Fruit fly (Drosophila melanogaster) whole organism, embryonic: ENCODE results near the gene Agpat4.

Experiments
- Bgb ChIP-seq: fragments of 200-800 bp; sonication (Bioruptor generic); IDR thresholded peaks from 2 replicates; pipeline ENCODE4 v1.3.6; 2022; ENCODE audit warnings: missing biosample characterization, missing genetic modification characterization; ENCODE audit not compliant: partially characterized antibody
- CG10431 ChIP-seq: fragments of 200-800 bp; sonication (Bioruptor generic); optimal IDR thresholded peaks from 3 replicates; lab custom pipeline; 2018; ENCODE audit warnings: missing biosample characterization, mild to moderate bottlenecking, missing genetic modification characterization
- CG10959 ChIP-seq: fragments of 200-800 bp; sonication (Bioruptor generic); IDR thresholded peaks from 2 replicates; pipeline ENCODE4 v1.3.6; 2022; ENCODE audit warnings: missing biosample characterization, missing genetic modification characterization
- CG12071 ChIP-seq: fragments of 200-800 bp; sonication (Bioruptor generic); optimal IDR thresholded peaks from 3 replicates; lab custom pipeline; 2018; ENCODE audit warnings: missing biosample characterization, mild to moderate bottlenecking, missing genetic modification characterization
- CG12299 ChIP-seq: fragments of 200-800 bp; sonication (Bioruptor generic); optimal IDR thresholded peaks from 2 replicates; lab custom pipeline; 2018; ENCODE audit warnings: missing biosample characterization, mild to moderate bottlenecking, missing genetic modification characterization
- CG12659 ChIP-seq: fragments of 200-800 bp; sonication (Bioruptor generic); optimal IDR thresholded peaks from 3 replicates; lab custom pipeline; 2017; ENCODE audit warnings: mild to moderate bottlenecking, missing biosample characterization, missing genetic modification reagents, missing genetic modification characterization
- CG14667 ChIP-seq: fragments of 200-800 bp; sonication (Bioruptor generic); IDR thresholded peaks from 2 replicates; pipeline ENCODE4 v1.3.6; 2022; ENCODE audit warnings: missing biosample characterization, missing genetic modification characterization
- CG15479 ChIP-seq: fragments of 200-800 bp; sonication (Bioruptor generic); optimal IDR thresholded peaks from 3 replicates; lab custom pipeline; 2019; ENCODE audit warnings: missing biosample characterization, mild to moderate bottlenecking, missing genetic modification characterization, moderate library complexity
- CG2120 ChIP-seq: fragments of 200-800 bp; sonication (Bioruptor generic); optimal IDR thresholded peaks from 3 replicates; lab custom pipeline; 2016; ENCODE audit warnings: missing biosample characterization, missing genetic modification characterization
- CG32532 ChIP-seq: fragments of 200-800 bp; sonication (Bioruptor generic); IDR thresholded peaks from 2 replicates; pipeline ENCODE4 v1.3.6; 2022; ENCODE audit warnings: missing biosample characterization, missing genetic modification characterization
- CG3281 ChIP-seq: fragments of 200-800 bp; sonication (Bioruptor generic); optimal IDR thresholded peaks from 3 replicates; lab custom pipeline; 2017; ENCODE audit warnings: missing biosample characterization, mild to moderate bottlenecking, missing genetic modification characterization
- CG34376 ChIP-seq: fragments of 200-800 bp; sonication (Bioruptor generic); optimal IDR thresholded peaks from 2 replicates; lab custom pipeline; 2018; ENCODE audit warnings: missing biosample characterization, mild to moderate bottlenecking, missing genetic modification characterization
- CG3838 ChIP-seq: fragments of 200-800 bp; sonication (Bioruptor generic); optimal IDR thresholded peaks from 3 replicates; lab custom pipeline; 2016; ENCODE audit warnings: missing biosample characterization, missing genetic modification characterization
- CG4404 ChIP-seq: fragments of 200-800 bp; sonication (Bioruptor generic); IDR thresholded peaks from 2 replicates; pipeline ENCODE4 v1.3.6; 2022; ENCODE audit warnings: missing biosample characterization, missing genetic modification characterization
- CG7928 ChIP-seq: fragments of 200-800 bp; sonication (Bioruptor generic); optimal IDR thresholded peaks from 2 replicates; lab custom pipeline; 2017; ENCODE audit warnings: missing biosample characterization, mild to moderate bottlenecking, missing genetic modification characterization
- CG9932 ChIP-seq: fragments of 200-800 bp; sonication (Bioruptor generic); IDR thresholded peaks from 2 replicates; pipeline ENCODE4 v1.3.6; 2022; ENCODE audit warnings: missing biosample characterization, missing genetic modification characterization
- Camta ChIP-seq: fragments of 200-800 bp; sonication (Bioruptor generic); optimal IDR thresholded peaks from 2 replicates; lab custom pipeline; 2016; ENCODE audit warnings: missing biosample characterization, missing genetic modification characterization
- Dbx ChIP-seq: fragments of 200-800 bp; sonication (Bioruptor generic); IDR thresholded peaks from 3 replicates; pipeline ENCODE4 v1.3.6; 2022; ENCODE audit warnings: missing biosample characterization, missing genetic modification characterization
- Dek ChIP-seq: fragments of 200-800 bp; sonication (Bioruptor generic); optimal IDR thresholded peaks from 3 replicates; lab custom pipeline; 2019; ENCODE audit warnings: missing biosample characterization, mild to moderate bottlenecking, missing genetic modification characterization, moderate library complexity
- Ets97D ChIP-seq: fragments of 200-800 bp; sonication (Bioruptor generic); optimal IDR thresholded peaks from 3 replicates; lab custom pipeline; 2016; ENCODE audit warnings: missing biosample characterization, missing genetic modification characterization
- Fer1 ChIP-seq: fragments of 200-800 bp; sonication (Bioruptor generic); optimal IDR thresholded peaks from 2 replicates; lab custom pipeline; 2017; ENCODE audit warnings: missing biosample characterization, mild to moderate bottlenecking, missing genetic modification characterization
- GATAe ChIP-seq: fragments of 200-800 bp; sonication (Bioruptor generic); conservative IDR thresholded peaks from 2 replicates; pipeline ENCODE4 v1.3.6; 2022; ENCODE audit warnings: missing biosample characterization, missing genetic modification characterization
- HHEX ChIP-seq: fragments of 200-800 bp; sonication (Bioruptor generic); optimal IDR thresholded peaks from 3 replicates; lab custom pipeline; 2017; ENCODE audit warnings: missing biosample characterization, mild to moderate bottlenecking, missing genetic modification characterization, missing genetic modification reagents
- Hmr ChIP-seq: fragments of 200-800 bp; sonication (Bioruptor generic); optimal IDR thresholded peaks from 3 replicates; lab custom pipeline; 2017; ENCODE audit warnings: mild to moderate bottlenecking, missing biosample characterization, missing genetic modification reagents, missing genetic modification characterization
- Med ChIP-seq: fragments of 200-800 bp; sonication (Bioruptor generic); peaks from one replicate; lab custom pipeline; 2016; ENCODE audit warnings: missing biosample characterization, missing genetic modification characterization, mild to moderate bottlenecking, inconsistent platforms, moderate library complexity
- Pdp1 ChIP-seq, 2 experiments: fragments of 200-800 bp; sonication (Bioruptor generic); optimal IDR thresholded peaks; 3 replicates each; lab custom pipeline; 2016; ENCODE audit warnings: missing biosample characterization in 2 of 2, missing genetic modification characterization in 2 of 2, mild to moderate bottlenecking in 1 of 2, moderate library complexity in 1 of 2
- Taf1 ChIP-seq: fragments of 200-800 bp; sonication (Bioruptor generic); IDR thresholded peaks from 2 replicates; pipeline ENCODE4 v1.3.6; 2022; ENCODE audit warnings: missing biosample characterization, missing genetic modification characterization
- ab ChIP-seq: fragments of 200-800 bp; sonication (Bioruptor generic); optimal IDR thresholded peaks from 2 replicates; lab custom pipeline; 2016; ENCODE audit warnings: missing biosample characterization, missing genetic modification characterization
- amos ChIP-seq: fragments of 200-800 bp; sonication (Bioruptor generic); IDR thresholded peaks from 2 replicates; pipeline ENCODE4 v1.3.6; 2022; ENCODE audit warnings: missing biosample characterization, missing genetic modification characterization; ENCODE audit not compliant: partially characterized antibody
- exex ChIP-seq: fragments of 200-800 bp; sonication (Bioruptor generic); optimal IDR thresholded peaks from 4 replicates; lab custom pipeline; 2018; ENCODE audit warnings: missing biosample characterization, mild to moderate bottlenecking, missing genetic modification characterization, moderate library complexity
- ftz-f1 ChIP-seq: fragments of 200-800 bp; sonication (Bioruptor generic); optimal IDR thresholded peaks from 2 replicates; lab custom pipeline; 2016; ENCODE audit warnings: missing biosample characterization, missing genetic modification characterization
- gsb ChIP-seq: fragments of 200-800 bp; sonication (Bioruptor generic); IDR thresholded peaks from 2 replicates; pipeline ENCODE4 v1.3.6; 2022; ENCODE audit warnings: missing biosample characterization, missing genetic modification characterization
- kni ChIP-seq: fragments of 200-800 bp; sonication (Bioruptor generic); optimal IDR thresholded peaks from 3 replicates; lab custom pipeline; 2017; ENCODE audit warnings: mild to moderate bottlenecking, missing biosample characterization, missing genetic modification reagents, missing genetic modification characterization
- lbe ChIP-seq: fragments of 200-800 bp; sonication (Bioruptor generic); optimal IDR thresholded peaks from 2 replicates; lab custom pipeline; 2016; ENCODE audit warnings: missing biosample characterization, mild to moderate bottlenecking, missing genetic modification characterization
- lilli ChIP-seq: fragments of 200-800 bp; sonication (Bioruptor generic); optimal IDR thresholded peaks from 3 replicates; lab custom pipeline; 2016; ENCODE audit warnings: missing biosample characterization, missing genetic modification characterization
- rib ChIP-seq: fragments of 200-800 bp; sonication (Bioruptor generic); IDR thresholded peaks from 2 replicates; pipeline ENCODE4 v1.3.6; 2022; ENCODE audit warnings: missing biosample characterization, missing genetic modification characterization
- row ChIP-seq: fragments of 200-800 bp; sonication (Bioruptor generic); IDR thresholded peaks from 3 replicates; pipeline ENCODE4 v1.3.6; 2022; ENCODE audit warnings: missing biosample characterization, missing genetic modification characterization
- sens ChIP-seq: fragments of 200-800 bp; sonication (Bioruptor generic); peaks from one replicate; lab custom pipeline; 2016; ENCODE audit warnings: missing biosample characterization, missing genetic modification characterization
- sim ChIP-seq: fragments of 200-800 bp; sonication (Bioruptor generic); IDR thresholded peaks from 2 replicates; pipeline ENCODE4 v1.3.6; 2022; ENCODE audit warnings: missing biosample characterization, missing genetic modification characterization
- slbo ChIP-seq: fragments of 200-800 bp; sonication (Bioruptor generic); IDR thresholded peaks from 2 replicates; pipeline ENCODE4 v1.3.6; 2022; ENCODE audit warnings: missing biosample characterization, missing genetic modification characterization
- ssp ChIP-seq: fragments of 200-800 bp; sonication (Bioruptor generic); IDR thresholded peaks from 2 replicates; pipeline ENCODE4 v1.3.6; 2022; ENCODE audit warnings: missing biosample characterization, missing genetic modification characterization
- sug ChIP-seq: fragments of 200-800 bp; optimal IDR thresholded peaks from 2 replicates; lab custom pipeline; 2019; ENCODE audit warnings: missing biosample characterization, mild to moderate bottlenecking, missing genetic modification characterization, moderate library complexity

Agpat4 gene

dm6 chr3L:16359219-16359748 is 22.1 kb downstream of the Agpat4 start, which contains the start of gene ringer (continued):
- TF ChIP-seq CG32532 (GFP tag; lab: Robert Waterston, UW) (peak; percentile 34; the same call in 1 of the 2 replicates), slbo (0 out of 2 replicates have a peak, but pooled peaks have one; percentile 39), CG10959 (GFP tag; lab: Robert Waterston, UW) (no peak), Hmr (GFP tag; lab: Kevin White, UChicago) (peak; percentile 48), CG9932 (GFP tag; lab: Robert Waterston, UW) (no peak), amos (GFP tag; lab: Robert Waterston, UW) (no peak; the same call in 1 of the 2 replicates), sug (tag; lab: Kevin White, UChicago) (peak; percentile 25), lilli (GFP tag; lab: Kevin White, UChicago) (peak; percentile 31), CG15479 (GFP tag; lab: Kevin White, UChicago) (no peak), Dbx (GFP tag; lab: Robert Waterston, UW) (0 out of 3 replicates have a peak, but pooled peaks have one; percentile 31), Dek (peak; percentile 23), CG12659 (GFP tag; lab: Kevin White, UChicago) (peak; percentile 8), lbe (GFP tag; lab: Kevin White, UChicago) (no peak), CG12071 (GFP tag; lab: Kevin White, UChicago) (peak; percentile 0), CG4404 (GFP tag; lab: Robert Waterston, UW) (no peak), CG14667 (GFP tag; lab: Robert Waterston, UW) (no peak), CG3281 (peak; percentile 27), Fer1 (peak; percentile 14), HHEX (GFP tag; lab: Kevin White, UChicago) (peak; percentile 34), ftz-f1 (GFP tag; lab: Kevin White, UChicago) (peak; percentile 9), kni (GFP tag; lab: Kevin White, UChicago) (no peak), CG7928 (GFP tag; lab: Kevin White, UChicago) (no peak), Bgb (GFP tag; lab: Robert Waterston, UW) (peak; percentile 21; the same call in 1 of the 2 replicates), CG34376 (GFP tag; lab: Kevin White, UChicago) (peak; percentile 35), rib (GFP tag; lab: Robert Waterston, UW) (peak; percentile 47; the same call in 1 of the 2 replicates), ab (no peak), CG10431 (no peak)
- TF ChIP-seq, all 482 proteins: peak for 32

dm6 chr3L:16357860-16358259 is 23.5 kb downstream of the Agpat4 start:
- TF ChIP-seq Pdp1 (GFP tag; optimal IDR thresholded peaks at IDR 0.05; lab: Kevin White, UChicago) (no peak), Ets97D (GFP tag; lab: Kevin White, UChicago) (no peak), CG12299 (tag; lab: Kevin White, UChicago) (no peak), CG2120 (peak; percentile 11), sim (GFP tag; lab: Robert Waterston, UW) (no peak), Med (GFP tag; lab: Kevin White, UChicago) (peak; percentile 74), Camta (GFP tag; lab: Kevin White, UChicago) (no peak), row (GFP tag; lab: Robert Waterston, UW) (0 out of 3 replicates have a peak, but pooled peaks have one; percentile 20), exex (tag; lab: Kevin White, UChicago) (no peak), GATAe (no peak), CG3838 (GFP tag; lab: Kevin White, UChicago) (no peak), gsb (GFP tag; lab: Robert Waterston, UW) (no peak), sens (GFP tag; lab: Kevin White, UChicago) (peak; percentile 11), ssp (GFP tag; lab: Robert Waterston, UW) (no peak), Taf1 (GFP tag; lab: Robert Waterston, UW) (0 out of 2 replicates have a peak, but pooled peaks have one; percentile 20)
